ENCODE assay signal across 1 worm cellular context in the genomic region with DNA sequence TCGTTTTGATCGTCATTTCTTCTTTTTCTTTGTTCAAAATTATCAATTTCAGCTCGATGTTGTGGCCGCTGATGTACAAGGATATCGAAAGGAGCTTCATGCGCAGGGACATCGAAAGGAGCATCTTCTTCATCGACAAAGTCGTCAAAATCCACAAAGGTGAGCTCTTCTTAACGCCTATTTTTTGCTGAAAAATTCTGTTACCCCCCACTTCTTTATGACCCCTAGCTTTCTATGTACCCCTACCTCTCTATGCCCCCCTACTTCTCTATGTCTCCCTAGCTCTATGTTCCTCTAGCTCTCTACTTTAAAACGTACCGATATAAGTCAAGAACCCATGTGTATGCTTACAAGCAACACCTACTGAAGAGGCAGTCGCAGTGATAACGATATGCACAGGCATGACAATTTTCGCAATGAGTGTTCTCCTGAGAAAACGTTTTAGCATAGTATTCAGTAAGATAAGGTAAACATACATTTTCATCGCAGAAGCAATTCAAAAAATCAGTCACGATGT.
TF ChIP-seq lines count a peak whose summit lies in the region.

A gene (plus strand): TSS at position 51 of the 517 bp plus-strand sequence.

TF ChIP-seq in whole organism, young adult, 124 proteins besides CTCF, POLR2A, EP300 and RAD21 (continued from another document):
- TF ChIP-seq nhr-80 (tag; optimal IDR thresholded peaks at IDR 0.05; lab: Kevin White, UChicago): no peak
- no peak for TF ChIP-seq ama-1 (optimal IDR thresholded peaks at IDR 0.05; lab: Kevin White, UChicago)
- TF ChIP-seq ama-1 (GFP tag; optimal IDR thresholded peaks at IDR 0.05; lab: Kevin White, UChicago): no peak
- TF ChIP-seq K12H6.12 (tag; optimal IDR thresholded peaks at IDR 0.05; lab: Kevin White, UChicago): no peak
- TF ChIP-seq mcd-1 (GFP tag; IDR thresholded peaks at IDR 0.05; lab: Robert Waterston, UW): no peak
- no peak for TF ChIP-seq atf-7 (tag; optimal IDR thresholded peaks at IDR 0.05; lab: Kevin White, UChicago)
- TF ChIP-seq hlh-12 (tag; optimal IDR thresholded peaks at IDR 0.05; lab: Kevin White, UChicago): no peak
- TF ChIP-seq unc-62 (GFP tag; optimal IDR thresholded peaks at IDR 0.05; lab: Kevin White, UChicago): no peak
- TF ChIP-seq Y79H2A.3 (GFP tag; conservative IDR thresholded peaks at IDR 0.05; lab: Robert Waterston, UW): peak; percentile 95
- no peak for TF ChIP-seq mel-28 (tag; optimal IDR thresholded peaks at IDR 0.05; lab: Kevin White, UChicago; ENCODE audit: borderline replicate concordance)
TF ChIP-seq in whole organism, young adult: peak in this region for 12.
